Worm (Caenorhabditis elegans): ENCODE data around the gene sem-5.

sem-5 gene

ce11 chrX:7998942-7999341 is 37.4 kb upstream of the sem-5 start:
- TF ChIP-seq ama-1 (optimal IDR thresholded peaks at IDR 0.05) (no peak), F49E8.2 (tag; optimal IDR thresholded peaks at IDR 0.05; ENCODE audit: borderline replicate concordance) (no peak), unc-62 (GFP tag; optimal IDR thresholded peaks at IDR 0.05 in 1 of 2) (peak in 1 of 2 experiments; percentile 37), unc-62 (tag; optimal IDR thresholded peaks at IDR 0.05) (no peak), Y75B8A.6 (GFP tag; IDR thresholded peaks at IDR 0.05) (no peak), spr-1 (tag; optimal IDR thresholded peaks at IDR 0.05) (no peak), spr-3 (GFP tag; optimal IDR thresholded peaks at IDR 0.05) (no peak)

ce11 chrX:7997968-7998367 is 36.4 kb upstream of the sem-5 start, which contains the start of gene sdpn-1:
TSS of gene sdpn-1 (minus strand) at chrX:7998229.
- no peak for TF ChIP-seq nhr-76 (tag; optimal IDR thresholded peaks at IDR 0.05)
- TF ChIP-seq cey-2 (tag; optimal IDR thresholded peaks at IDR 0.05; ENCODE audit: borderline replicate concordance, insufficient read depth), result no peak
- TF ChIP-seq ceh-44 (GFP tag; IDR thresholded peaks at IDR 0.05), result no peak
- peak; percentile 29 for TF ChIP-seq nhr-28 (tag; optimal IDR thresholded peaks at IDR 0.05)
- TF ChIP-seq nhr-42 (GFP tag; IDR thresholded peaks at IDR 0.05), result no peak
- TF ChIP-seq hlh-30 (tag; optimal IDR thresholded peaks at IDR 0.05; ENCODE audit: insufficient read depth), result peak; percentile 37
- no peak for TF ChIP-seq daf-12 (tag; optimal IDR thresholded peaks at IDR 0.05)
- no peak for TF ChIP-seq lin-29 (GFP tag; IDR thresholded peaks at IDR 0.05)
- TF ChIP-seq pqm-1 (tag; optimal IDR thresholded peaks at IDR 0.05), result peak; percentile 43
- no peak for TF ChIP-seq pha-4 (GFP tag; IDR thresholded peaks at IDR 0.05)
- TF ChIP-seq pha-4 (tag; optimal IDR thresholded peaks at IDR 0.05), result no peak
- peak; percentile 33 for TF ChIP-seq hlh-11 (tag; optimal IDR thresholded peaks at IDR 0.05)
- TF ChIP-seq egl-43 (GFP tag; IDR thresholded peaks at IDR 0.05), result no peak
- TF ChIP-seq lin-15B (tag; optimal IDR thresholded peaks at IDR 0.05), result no peak
- TF ChIP-seq mes-2 (tag; optimal IDR thresholded peaks at IDR 0.05; ENCODE audit: poor library complexity, severe bottlenecking), result no peak
- TF ChIP-seq sdz-12 (GFP tag; optimal IDR thresholded peaks at IDR 0.05), result no peak
- no peak for TF ChIP-seq D1046.2 (GFP tag; IDR thresholded peaks at IDR 0.05)
- TF ChIP-seq jun-1 (tag; optimal IDR thresholded peaks at IDR 0.05), result no peak
- TF ChIP-seq ceh-28 (tag; optimal IDR thresholded peaks at IDR 0.05), result no peak
- TF ChIP-seq lin-39 (tag; optimal IDR thresholded peaks at IDR 0.05), result no peak
- no peak for TF ChIP-seq ama-1 (optimal IDR thresholded peaks at IDR 0.05)
- no peak for TF ChIP-seq unc-39 (tag; optimal IDR thresholded peaks at IDR 0.05)
- TF ChIP-seq F10B5.3 (tag; optimal IDR thresholded peaks at IDR 0.05), result no peak
- TF ChIP-seq aly-2 (tag; optimal IDR thresholded peaks at IDR 0.05), result no peak
- TF ChIP-seq lir-3 (tag; optimal IDR thresholded peaks at IDR 0.05), result no peak
- no peak for TF ChIP-seq tra-1 (GFP tag; IDR thresholded peaks at IDR 0.05)
- TF ChIP-seq ztf-11 (tag; optimal IDR thresholded peaks at IDR 0.05), result no peak
- TF ChIP-seq dmd-6 (GFP tag; IDR thresholded peaks at IDR 0.05), result peak; percentile 20; the same call in 1 of the 2 replicates
- peak; percentile 18 for TF ChIP-seq nhr-77 (tag; optimal IDR thresholded peaks at IDR 0.05)
- peak; percentile 4 for TF ChIP-seq dve-1 (tag; optimal IDR thresholded peaks at IDR 0.05; ENCODE audit: insufficient read depth)
- no peak for TF ChIP-seq nhr-237 (tag; optimal IDR thresholded peaks at IDR 0.05)
- TF ChIP-seq duxl-1 (tag; optimal IDR thresholded peaks at IDR 0.05; ENCODE audit: poor library complexity), result no peak
- no peak for TF ChIP-seq dmd-8 (GFP tag; IDR thresholded peaks at IDR 0.05)
- TF ChIP-seq aha-1 (tag), result peak; percentile 6
- TF ChIP-seq rbr-2 (tag; optimal IDR thresholded peaks at IDR 0.05), result no peak
- TF ChIP-seq nhr-11 (tag; optimal IDR thresholded peaks at IDR 0.05), result no peak
- no peak for TF ChIP-seq madf-5 (GFP tag; IDR thresholded peaks at IDR 0.05)
- no peak for TF ChIP-seq arid-1 (GFP tag; conservative IDR thresholded peaks at IDR 0.05)
- no peak for TF ChIP-seq spr-3 (GFP tag; optimal IDR thresholded peaks at IDR 0.05)
- no peak for TF ChIP-seq T20F7.1 (GFP tag; optimal IDR thresholded peaks at IDR 0.05)
- no peak for TF ChIP-seq saeg-2 (GFP tag; IDR thresholded peaks at IDR 0.05)
- TF ChIP-seq daf-16 (GFP tag; optimal IDR thresholded peaks at IDR 0.05), result no peak
- TF ChIP-seq daf-16 (tag; optimal IDR thresholded peaks at IDR 0.05), result peak; percentile 98
